Worm (Caenorhabditis elegans) whole organism, L1 larva: ENCODE measurements around the gene nlp-61.

Experiments used
- C16A3.4 ChIP-seq: fragments of 150-350 bp; optimal IDR thresholded peaks from 2 replicates; lab custom pipeline; 2014; ENCODE audit warnings: missing biosample characterization, missing genetic modification characterization
- C34B4.2 ChIP-seq: sonication (generic microtip); optimal IDR thresholded peaks from 2 replicates; lab custom pipeline; 2017; ENCODE audit warnings: mild to moderate bottlenecking, missing genetic modification characterization, missing compliant biosample characterization
- Y116A8C.19 ChIP-seq: sonication (generic microtip); optimal IDR thresholded peaks from 2 replicates; lab custom pipeline; 2016; ENCODE audit warnings: missing compliant biosample characterization, missing genetic modification characterization, borderline replicate concordance
- blmp-1 ChIP-seq: fragments of 150-350 bp; optimal IDR thresholded peaks from 2 replicates; lab custom pipeline; 2014; ENCODE audit warnings: missing biosample characterization, missing genetic modification characterization
- ceh-63 ChIP-seq: fragments of 200-800 bp; sonication (Bioruptor generic); optimal IDR thresholded peaks from 2 replicates; lab custom pipeline; 2018; ENCODE audit warnings: mild to moderate bottlenecking, missing genetic modification characterization, missing compliant biosample characterization
- ceh-82 ChIP-seq, 3 experiments: fragments of 150-350 bp in 1 of 3; sonication (generic microtip) in 2 of 3; optimal IDR thresholded peaks; 2 replicates each; lab custom pipeline; 2014 to 2017; ENCODE audit warnings: missing biosample characterization in 3 of 3, missing genetic modification characterization in 3 of 3
- ceh-90 ChIP-seq: sonication (generic microtip); optimal IDR thresholded peaks from 2 replicates; lab custom pipeline; 2016; ENCODE audit warnings: missing genetic modification characterization, missing compliant biosample characterization
- dsc-1 ChIP-seq: sonication (generic microtip); optimal IDR thresholded peaks from 2 replicates; lab custom pipeline; 2016; ENCODE audit warnings: mild to moderate bottlenecking, missing genetic modification characterization, missing compliant biosample characterization
- efl-1 ChIP-seq, 4 experiments: fragments of 150-350 bp; optimal IDR thresholded peaks in 3 of 4; peaks in 1 of 4; 1 replicate in 1 of 4; 2 replicates in 3 of 4; lab custom pipeline; 2014; ENCODE audit warnings: missing biosample characterization in 2 of 4, missing genetic modification characterization in 2 of 4, missing genetic modification reagents in 2 of 4
- efl-3 ChIP-seq: fragments of 200-800 bp; sonication (Bioruptor generic); optimal IDR thresholded peaks from 2 replicates; lab custom pipeline; 2018; ENCODE audit warnings: mild to moderate bottlenecking, missing genetic modification characterization, missing compliant biosample characterization
- egl-13 ChIP-seq: sonication (generic microtip); optimal IDR thresholded peaks from 2 replicates; lab custom pipeline; 2016; ENCODE audit warnings: missing genotype, missing genetic modification reagents, missing genetic modification characterization, missing compliant biosample characterization
- elt-2 ChIP-seq: sonication (generic microtip); optimal IDR thresholded peaks from 2 replicates; lab custom pipeline; 2016; ENCODE audit warnings: missing genetic modification characterization, mild to moderate bottlenecking, inconsistent platforms, missing compliant biosample characterization, missing genetic modification reagents
- elt-3 ChIP-seq, 6 experiments: fragments of 150-350 bp in 1 of 6; sonication (generic microtip); optimal IDR thresholded peaks; 2 replicates each; lab custom pipeline; 2017 to 2018; ENCODE audit warnings: missing biosample characterization in 6 of 6, missing genetic modification characterization in 6 of 6, inconsistent platforms in 1 of 6
- ets-5 ChIP-seq: fragments of 200-800 bp; sonication (Bioruptor generic); IDR thresholded peaks from 2 replicates; pipeline ENCODE4 v1.3.6; 2022; ENCODE audit warnings: missing genetic modification characterization, missing compliant biosample characterization
- fkh-4 ChIP-seq: sonication (generic microtip); optimal IDR thresholded peaks from 2 replicates; lab custom pipeline; 2016; ENCODE audit warnings: missing compliant biosample characterization, missing genetic modification characterization, borderline replicate concordance
- fos-1 ChIP-seq: fragments of 150-350 bp; optimal IDR thresholded peaks from 2 replicates; lab custom pipeline; 2014; ENCODE audit warnings: missing biosample characterization, missing genetic modification characterization
- isw-1 ChIP-seq: fragments of 200-800 bp; sonication (Bioruptor generic); IDR thresholded peaks from 2 replicates; pipeline ENCODE4 v1.3.6; 2022; ENCODE audit warnings: missing genetic modification characterization, missing compliant biosample characterization
- jun-1 ChIP-seq: fragments of 150-350 bp; optimal IDR thresholded peaks from 2 replicates; lab custom pipeline; 2014; ENCODE audit warnings: missing biosample characterization, missing genetic modification reagents, missing genetic modification characterization
- lin-14 ChIP-seq: fragments of 200-800 bp; sonication (Bioruptor generic); optimal IDR thresholded peaks from 2 replicates; lab custom pipeline; 2018; ENCODE audit warnings: mild to moderate bottlenecking, missing genetic modification characterization, moderate library complexity, missing compliant biosample characterization
- lin-35 ChIP-seq, 2 experiments: fragments of 150-350 bp; optimal IDR thresholded peaks; 2 replicates each; lab custom pipeline; 2014; ENCODE audit warnings: missing biosample characterization in 2 of 2, missing genetic modification characterization in 2 of 2, missing genetic modification reagents in 2 of 2
- lsy-2 ChIP-seq, 2 experiments: fragments of 150-350 bp; optimal IDR thresholded peaks; 2 replicates each; lab custom pipeline; 2014; ENCODE audit warnings: missing biosample characterization in 2 of 2, missing genetic modification characterization in 2 of 2
- mab-9 ChIP-seq: fragments of 200-800 bp; sonication (Bioruptor generic); IDR thresholded peaks from 2 replicates; pipeline ENCODE4 v1.3.6; 2022; ENCODE audit warnings: missing genetic modification reagents, missing genetic modification characterization, missing compliant biosample characterization
- mdl-1 ChIP-seq, 2 experiments: fragments of 150-350 bp; optimal IDR thresholded peaks; 2 replicates each; lab custom pipeline; 2014 to 2017; ENCODE audit warnings: missing biosample characterization in 2 of 2, missing genetic modification characterization in 2 of 2, inconsistent platforms in 1 of 2
- mef-2 ChIP-seq: fragments of 150-350 bp; optimal IDR thresholded peaks from 2 replicates; lab custom pipeline; 2014; ENCODE audit warnings: missing biosample characterization, missing genetic modification characterization
- mep-1 ChIP-seq: fragments of 150-350 bp; optimal IDR thresholded peaks from 2 replicates; lab custom pipeline; 2014; ENCODE audit warnings: missing biosample characterization, missing genetic modification characterization
- nhr-12 ChIP-seq: sonication (generic microtip); optimal IDR thresholded peaks from 2 replicates; lab custom pipeline; 2017; ENCODE audit warnings: missing biosample characterization, missing genetic modification characterization
- nhr-19 ChIP-seq: fragments of 200-800 bp; sonication (Bioruptor generic); conservative IDR thresholded peaks from 2 replicates; pipeline ENCODE4 v1.3.6; 2022; ENCODE audit warnings: missing genetic modification characterization, missing compliant biosample characterization
- nhr-20 ChIP-seq: sonication (generic microtip); optimal IDR thresholded peaks from 2 replicates; lab custom pipeline; 2016; ENCODE audit warnings: mild to moderate bottlenecking, missing genetic modification characterization, missing compliant biosample characterization
- nhr-47 ChIP-seq: sonication (generic microtip); optimal IDR thresholded peaks from 2 replicates; lab custom pipeline; 2016; ENCODE audit warnings: mild to moderate bottlenecking, missing genetic modification characterization, moderate library complexity, missing compliant biosample characterization
- nhr-71 ChIP-seq: sonication (generic microtip); optimal IDR thresholded peaks from 2 replicates; lab custom pipeline; 2016; ENCODE audit warnings: mild to moderate bottlenecking, missing genetic modification characterization, moderate library complexity, missing compliant biosample characterization
- nhr-84 ChIP-seq: sonication (generic microtip); optimal IDR thresholded peaks from 2 replicates; lab custom pipeline; 2017; ENCODE audit warnings: missing biosample characterization, missing genetic modification characterization
- nhr-85 ChIP-seq: sonication (generic microtip); peaks from one replicate; lab custom pipeline; 2016; ENCODE audit warnings: missing genetic modification characterization, inconsistent platforms, missing compliant biosample characterization
- nhr-90 ChIP-seq: sonication (generic microtip); optimal IDR thresholded peaks from 2 replicates; lab custom pipeline; 2016; ENCODE audit warnings: mild to moderate bottlenecking, missing genetic modification characterization, missing compliant biosample characterization; ENCODE audit not compliant: poor library complexity
- pag-3 ChIP-seq: sonication (generic microtip); optimal IDR thresholded peaks from 2 replicates; lab custom pipeline; 2017; ENCODE audit warnings: missing genetic modification characterization, mild to moderate bottlenecking, missing compliant biosample characterization, antibody characterized with exemption, borderline replicate concordance; ENCODE audit not compliant: insufficient read depth
- pqm-1 ChIP-seq: sonication (generic microtip); optimal IDR thresholded peaks from 3 replicates; lab custom pipeline; 2017; ENCODE audit warnings: missing biosample characterization, missing genetic modification characterization
- rnt-1 ChIP-seq: sonication (generic microtip); optimal IDR thresholded peaks from 2 replicates; lab custom pipeline; 2016; ENCODE audit warnings: mild to moderate bottlenecking, missing genetic modification characterization, moderate library complexity, missing compliant biosample characterization
- snpc-4 ChIP-seq: fragments of 150-350 bp; optimal IDR thresholded peaks from 2 replicates; lab custom pipeline; 2014; ENCODE audit warnings: missing biosample characterization, missing genetic modification characterization
- snu-23 ChIP-seq: sonication (generic microtip); optimal IDR thresholded peaks from 2 replicates; lab custom pipeline; 2016; ENCODE audit warnings: missing genetic modification characterization, missing compliant biosample characterization
- sup-37 ChIP-seq: fragments of 200-800 bp; sonication (Bioruptor generic); optimal IDR thresholded peaks from 2 replicates; lab custom pipeline; 2018; ENCODE audit warnings: mild to moderate bottlenecking, missing genetic modification characterization, missing compliant biosample characterization
- tbx-2 ChIP-seq: sonication (generic microtip); optimal IDR thresholded peaks from 2 replicates; lab custom pipeline; 2016; ENCODE audit warnings: missing genetic modification characterization, missing compliant biosample characterization
- unc-130 ChIP-seq: fragments of 150-350 bp; optimal IDR thresholded peaks from 2 replicates; lab custom pipeline; 2017; ENCODE audit warnings: missing biosample characterization, missing genetic modification characterization, inconsistent platforms
- unc-30 ChIP-seq: sonication (generic microtip); optimal IDR thresholded peaks from 2 replicates; lab custom pipeline; 2017; ENCODE audit warnings: missing biosample characterization, missing genetic modification characterization
- unc-62 ChIP-seq: fragments of 150-350 bp; optimal IDR thresholded peaks from 2 replicates; lab custom pipeline; 2014; ENCODE audit warnings: missing biosample characterization, missing genetic modification reagents, missing genetic modification characterization
- vab-15 ChIP-seq: sonication (generic microtip); optimal IDR thresholded peaks from 2 replicates; lab custom pipeline; 2017; ENCODE audit warnings: missing genotype, mild to moderate bottlenecking, missing genetic modification characterization, missing compliant biosample characterization
- zag-1 ChIP-seq: fragments of 150-350 bp; optimal IDR thresholded peaks from 2 replicates; lab custom pipeline; 2014; ENCODE audit warnings: missing biosample characterization, missing genetic modification characterization
- zip-4 ChIP-seq: fragments of 200-800 bp; sonication (Bioruptor generic); optimal IDR thresholded peaks from 2 replicates; lab custom pipeline; 2018; ENCODE audit warnings: mild to moderate bottlenecking, missing genetic modification characterization, moderate library complexity, missing compliant biosample characterization
- ztf-4 ChIP-seq: fragments of 150-350 bp; optimal IDR thresholded peaks from 2 replicates; lab custom pipeline; 2014; ENCODE audit warnings: missing biosample characterization, missing genetic modification characterization

The nlp-61 gene

ce11 chrX:7585610-7586259 lies 41.7 kb upstream of the nlp-61 start, which contains the start of gene adt-2:
Gene adt-2 (plus strand): TSS chrX:7586209.
- TF ChIP-seq nhr-85 (peak; percentile 86), nhr-20 (tag; lab: Kevin White, UChicago) (peak; percentile 43), mdl-1 (tag; optimal IDR thresholded peaks at IDR 0.05; lab: Kevin White, UChicago) (peak in 1 of 2 experiments; percentile 29), blmp-1 (tag; lab: Kevin White, UChicago) (peak; percentile 92), tbx-2 (tag; lab: Kevin White, UChicago) (peak; percentile 19), C16A3.4 (tag; lab: Kevin White, UChicago) (peak; percentile 43), elt-3 (tag; optimal IDR thresholded peaks at IDR 0.05; lab: Kevin White, UChicago) (peak in 5 of 6 experiments; percentile 6 to 74 (median 54)), Y116A8C.19 (tag; lab: Kevin White, UChicago) (no peak), mep-1 (tag; lab: Kevin White, UChicago) (peak; percentile 52), lin-35 (GFP tag; optimal IDR thresholded peaks at IDR 0.05; lab: Kevin White, UChicago) (peak in 1 of 2 experiments; percentile 51), ceh-90 (tag; lab: Kevin White, UChicago) (no peak), nhr-71 (tag; lab: Kevin White, UChicago) (peak; percentile 31), zip-4 (GFP tag; lab: Kevin White, UChicago) (no peak), lin-14 (peak; percentile 54), unc-62 (GFP tag; lab: Kevin White, UChicago) (no peak), snu-23 (GFP tag; lab: Kevin White, UChicago) (peak; percentile 69), nhr-90 (tag; lab: Kevin White, UChicago) (peak; percentile 32), ceh-63 (GFP tag; lab: Kevin White, UChicago) (no peak), efl-1 (optimal IDR thresholded peaks at IDR 0.05; lab: Kevin White, UChicago) (no peak), efl-1 (GFP tag; optimal IDR thresholded peaks at IDR 0.05 in 1 of 2; lab: Kevin White, UChicago) (peak in 1 of 2 experiments; percentile 42), lsy-2 (tag; optimal IDR thresholded peaks at IDR 0.05; lab: Kevin White, UChicago) (peak; percentile 20 to 74)

ce11 chrX:7586588-7586987 lies 40.9 kb upstream of the nlp-61 start:
- TF ChIP-seq blmp-1 (tag; lab: Kevin White, UChicago) (peak; percentile 68), efl-1 (optimal IDR thresholded peaks at IDR 0.05; lab: Kevin White, UChicago) (no peak), efl-1 (GFP tag; optimal IDR thresholded peaks at IDR 0.05 in 1 of 2; lab: Kevin White, UChicago) (no peak), lin-14 (peak; percentile 65), fos-1 (tag; lab: Kevin White, UChicago) (no peak), egl-13 (tag; lab: Kevin White, UChicago) (no peak), efl-3 (GFP tag; lab: Kevin White, UChicago) (no peak), ceh-90 (tag; lab: Kevin White, UChicago) (no peak), elt-2 (tag; lab: Kevin White, UChicago) (no peak), mef-2 (tag; lab: Kevin White, UChicago) (no peak), unc-30 (tag; lab: Kevin White, UChicago) (no peak), zip-4 (GFP tag; lab: Kevin White, UChicago) (no peak), isw-1 (GFP tag; lab: Robert Waterston, UW) (no peak), nhr-47 (tag; lab: Kevin White, UChicago) (peak; percentile 6), fkh-4 (tag; lab: Kevin White, UChicago) (no peak), rnt-1 (tag; lab: Kevin White, UChicago) (no peak), tbx-2 (tag; lab: Kevin White, UChicago) (no peak), jun-1 (tag; lab: Kevin White, UChicago) (no peak), nhr-71 (tag; lab: Kevin White, UChicago) (peak; percentile 56), C34B4.2 (tag; lab: Kevin White, UChicago) (no peak), ztf-4 (tag; lab: Kevin White, UChicago) (no peak), mep-1 (tag; lab: Kevin White, UChicago) (peak; percentile 39), ceh-82 (tag; optimal IDR thresholded peaks at IDR 0.05; lab: Kevin White, UChicago) (no peak), lsy-2 (tag; optimal IDR thresholded peaks at IDR 0.05; lab: Kevin White, UChicago) (no peak), pqm-1 (no peak), dsc-1 (tag; lab: Kevin White, UChicago) (no peak), nhr-85 (peak; percentile 88), vab-15 (tag; lab: Kevin White, UChicago) (no peak), zag-1 (tag; lab: Kevin White, UChicago) (no peak), mab-9 (GFP tag; lab: Robert Waterston, UW) (no peak), unc-130 (tag; lab: Kevin White, UChicago) (no peak), pag-3 (no peak), ets-5 (GFP tag; lab: Robert Waterston, UW) (no peak), ceh-63 (GFP tag; lab: Kevin White, UChicago) (no peak), sup-37 (GFP tag; lab: Kevin White, UChicago) (no peak), snpc-4 (tag; lab: Kevin White, UChicago) (no peak), nhr-12 (tag; lab: Kevin White, UChicago) (no peak), nhr-19 (GFP tag; lab: Robert Waterston, UW) (no peak), nhr-84 (tag; lab: Kevin White, UChicago) (no peak)
